Worm (Caenorhabditis elegans): ENCODE results near the gene cdgs-1.

The cdgs-1 gene

DNA sequence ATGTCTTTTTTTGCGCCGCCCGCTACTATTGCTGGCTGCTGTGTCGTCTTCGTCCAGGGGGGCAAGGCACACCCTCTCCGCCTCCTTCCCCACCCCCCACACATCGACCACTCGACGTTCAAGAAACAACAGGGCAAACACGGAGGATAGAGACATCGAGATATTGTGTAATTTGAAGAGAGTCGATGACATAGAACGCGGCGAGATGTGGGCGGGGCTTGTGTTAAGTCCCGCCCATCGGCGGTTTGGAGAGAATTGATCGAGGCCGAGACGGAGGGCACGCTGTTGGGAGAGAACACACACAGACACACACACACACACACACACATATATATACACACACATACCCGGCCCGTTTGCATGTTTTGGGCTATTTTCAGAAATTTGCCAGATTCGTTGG lies 30.1 kb upstream of the cdgs-1 start (continued):
- peak; percentile 80 for TF ChIP-seq unc-55 (GFP tag; optimal IDR thresholded peaks at IDR 0.05)
- peak; percentile 2 for TF ChIP-seq ets-4 (tag; optimal IDR thresholded peaks at IDR 0.05)
- TF ChIP-seq unc-86 (tag; optimal IDR thresholded peaks at IDR 0.05), result no peak
- TF ChIP-seq ahr-1 (tag; optimal IDR thresholded peaks at IDR 0.05), result peak; percentile 1
- TF ChIP-seq tbx-7 (tag; optimal IDR thresholded peaks at IDR 0.05), result peak; percentile 36
- TF ChIP-seq pat-9 (tag; optimal IDR thresholded peaks at IDR 0.05), result peak; percentile 4
- TF ChIP-seq dve-1 (tag; optimal IDR thresholded peaks at IDR 0.05), result no peak
- TF ChIP-seq zip-5 (tag; optimal IDR thresholded peaks at IDR 0.05), result peak; percentile 14
- TF ChIP-seq pag-3 (tag; optimal IDR thresholded peaks at IDR 0.05; ENCODE audit: borderline replicate concordance), result no peak
- TF ChIP-seq sdc-2 (tag; optimal IDR thresholded peaks at IDR 0.05), result peak; percentile 43
- peak; percentile 84 for TF ChIP-seq nfya-1 (tag; optimal IDR thresholded peaks at IDR 0.05)
- TF ChIP-seq rnt-1 (tag; optimal IDR thresholded peaks at IDR 0.05), result peak; percentile 74
- TF ChIP-seq pha-2 (tag; optimal IDR thresholded peaks at IDR 0.05), result no peak
- no peak for TF ChIP-seq pha-4 (tag; optimal IDR thresholded peaks at IDR 0.05)
- peak; percentile 64 for TF ChIP-seq ceh-22 (tag; optimal IDR thresholded peaks at IDR 0.05)
- TF ChIP-seq Y22D7AL.16 (tag; optimal IDR thresholded peaks at IDR 0.05), result no peak
- no peak for TF ChIP-seq ceh-24 (tag; optimal IDR thresholded peaks at IDR 0.05)
- peak; percentile 78 for TF ChIP-seq dmd-4 (tag; optimal IDR thresholded peaks at IDR 0.05; ENCODE audit: borderline replicate concordance)
- no peak for TF ChIP-seq ceh-9 (tag; optimal IDR thresholded peaks at IDR 0.05)
- TF ChIP-seq elt-4 (tag; optimal IDR thresholded peaks at IDR 0.05), result no peak
- peak; percentile 1 for TF ChIP-seq ceh-30 (tag; optimal IDR thresholded peaks at IDR 0.05)
- no peak for TF ChIP-seq lin-11 (tag; optimal IDR thresholded peaks at IDR 0.05)
- TF ChIP-seq T23F11.4 (GFP tag; optimal IDR thresholded peaks at IDR 0.05), result peak; percentile 32
- TF ChIP-seq nhr-232 (tag; optimal IDR thresholded peaks at IDR 0.05), result no peak
- TF ChIP-seq ama-1 (optimal IDR thresholded peaks at IDR 0.05), result no peak

DNA sequence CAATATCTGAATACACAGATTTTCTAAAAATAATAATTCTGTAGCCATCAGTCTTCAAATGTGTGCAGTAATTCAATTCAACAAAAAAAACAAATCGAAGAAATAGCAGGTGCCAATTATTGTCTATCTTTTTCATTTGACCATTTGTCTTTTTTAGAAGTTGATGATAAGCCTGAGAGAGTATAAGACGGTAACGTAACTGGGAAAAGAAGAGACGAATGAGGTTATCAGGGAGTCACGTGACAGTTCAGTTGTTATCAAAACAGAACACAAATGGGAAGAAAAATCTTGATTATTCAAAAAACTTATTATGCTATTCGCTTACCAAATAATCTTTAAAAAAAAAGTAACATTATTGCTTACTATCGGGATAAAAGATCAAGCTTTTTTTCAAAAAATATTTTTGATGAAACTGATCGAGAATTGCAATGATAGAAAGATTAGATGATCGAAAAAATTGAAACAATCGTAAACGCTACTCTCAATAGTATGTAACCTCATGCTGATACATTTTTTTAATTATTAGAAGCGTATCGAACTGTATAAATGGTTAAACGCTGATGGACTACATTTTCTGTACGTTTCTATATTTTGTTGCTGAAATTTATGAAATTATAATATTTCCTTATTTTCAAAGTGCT lies 28.9 kb upstream of the cdgs-1 start:
- peak; percentile 8 for TF ChIP-seq elt-2 (tag; optimal IDR thresholded peaks at IDR 0.05)
- peak; percentile 17 for TF ChIP-seq hlh-30 (tag; optimal IDR thresholded peaks at IDR 0.05; ENCODE audit: insufficient read depth)
- TF ChIP-seq che-1 (tag; optimal IDR thresholded peaks at IDR 0.05), result no peak

DNA sequence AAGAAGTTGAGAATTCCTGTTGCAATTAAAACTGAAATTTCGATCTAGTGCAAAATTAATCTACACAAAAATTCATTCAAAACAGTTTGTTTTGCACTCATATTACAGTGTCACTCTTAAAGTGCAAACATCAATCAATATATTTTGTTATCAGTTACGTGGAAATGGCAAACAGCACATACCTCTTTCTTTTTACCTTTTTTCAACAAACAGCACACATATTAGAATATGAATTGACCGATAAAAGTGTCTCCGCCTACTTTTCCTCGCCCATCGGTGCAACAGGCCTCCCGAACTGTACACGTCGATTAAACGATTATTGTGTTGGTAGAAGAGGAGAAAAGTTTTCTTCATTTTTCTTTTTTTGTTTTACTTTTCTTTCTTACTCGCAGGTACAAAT lies 25.7 kb upstream of the cdgs-1 start:
- no peak for TF ChIP-seq unc-42 (tag; optimal IDR thresholded peaks at IDR 0.05)
- TF ChIP-seq elt-2 (tag; optimal IDR thresholded peaks at IDR 0.05), result peak; percentile 42

DNA sequence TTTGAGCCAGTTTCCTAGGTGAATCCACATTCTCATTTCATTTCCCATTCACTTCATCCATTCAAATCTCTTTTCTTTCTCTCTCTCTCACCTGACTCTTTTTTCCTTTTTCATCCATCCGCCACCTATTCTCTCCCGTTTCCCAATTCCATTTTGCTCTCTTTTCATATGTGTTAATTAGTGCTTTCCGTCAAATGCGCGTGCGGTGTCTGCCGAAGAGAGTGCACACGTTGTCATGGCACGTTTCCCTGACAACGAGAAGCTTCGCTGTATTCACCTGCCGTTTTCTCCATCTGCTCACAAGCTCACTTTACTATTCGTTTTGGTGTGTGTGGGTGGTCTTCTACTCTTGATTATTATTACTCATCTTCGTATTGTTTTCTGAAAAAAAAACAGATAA lies 24.4 kb upstream of the cdgs-1 start:
- peak; percentile 65 for TF ChIP-seq ceh-14 (tag; optimal IDR thresholded peaks at IDR 0.05)
- no peak for TF ChIP-seq dve-1 (tag; optimal IDR thresholded peaks at IDR 0.05)
- TF ChIP-seq nfya-1 (tag; optimal IDR thresholded peaks at IDR 0.05), result no peak
- peak; percentile 33 for TF ChIP-seq ceh-31 (tag; optimal IDR thresholded peaks at IDR 0.05)

DNA sequence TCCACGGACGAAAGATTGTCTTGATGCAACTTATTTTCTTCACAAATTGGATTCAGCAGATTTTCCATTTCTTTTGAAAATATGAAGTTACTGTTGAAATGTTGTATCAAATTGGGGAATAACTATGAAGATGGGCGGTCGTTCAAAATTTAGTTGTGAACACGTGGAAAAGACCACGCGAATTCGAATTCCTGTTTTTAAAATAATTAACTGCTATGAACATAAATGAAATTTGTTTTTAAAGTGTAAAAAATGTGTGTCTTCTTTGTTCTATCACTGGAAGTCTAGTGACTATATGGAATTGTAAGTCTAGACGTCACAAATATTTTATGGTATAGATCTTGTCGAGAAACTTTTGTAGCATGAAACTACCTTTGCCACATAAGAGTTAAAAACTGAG lies 22.9 kb upstream of the cdgs-1 start, which contains the start of gene C06A6.7:
TSS of gene C06A6.7 (minus strand) at position 101 of the 400 bp plus-strand sequence.
- TF ChIP-seq ttx-3 (tag; optimal IDR thresholded peaks at IDR 0.05) (no peak), hlh-30 (tag; optimal IDR thresholded peaks at IDR 0.05; ENCODE audit: insufficient read depth) (no peak), nhr-11 (tag; optimal IDR thresholded peaks at IDR 0.05) (no peak), pat-9 (tag; optimal IDR thresholded peaks at IDR 0.05) (no peak), pha-4 (tag; optimal IDR thresholded peaks at IDR 0.05) (no peak), hlh-8 (tag; optimal IDR thresholded peaks at IDR 0.05) (no peak), npax-4 (tag; optimal IDR thresholded peaks at IDR 0.05) (no peak), ceh-2 (tag; optimal IDR thresholded peaks at IDR 0.05) (no peak), ref-2 (tag; optimal IDR thresholded peaks at IDR 0.05) (no peak), che-1 (tag; optimal IDR thresholded peaks at IDR 0.05) (no peak), sox-2 (GFP tag; IDR thresholded peaks at IDR 0.05) (no peak)

Data from whole organism, late embryonic.